Fruit fly (Drosophila melanogaster): ENCODE results near the gene CG17806.
"Not testable (repeated sequence)": the region's sequence is repeated elsewhere in the genome, so short reads cannot be mapped to it uniquely, and the experiment has no call there.

Gene CG17806

dm6 chr3R:17763088-17763487 is 40.0 kb downstream of the CG17806 start, which contains the start of gene TyrR:
TSS of gene TyrR (minus strand) at chr3R:17763188.
- TF ChIP-seq CG17801 (GFP tag; optimal IDR thresholded peaks at IDR 0.05; ENCODE audit: partially characterized antibody) = not testable (repeated sequence)

dm6 chr3R:17762261-17762660 is 40.8 kb downstream of the CG17806 start:
- no peak for TF ChIP-seq CG17801 (GFP tag; optimal IDR thresholded peaks at IDR 0.05; ENCODE audit: partially characterized antibody)

- TF ChIP-seq CG17801 (GFP tag; optimal IDR thresholded peaks at IDR 0.05; ENCODE audit: partially characterized antibody) = no peak
Observed at dm6 chr3R:17759773-17760476, 43.1 kb downstream of the CG17806 start.

dm6 chr3R:17758905-17759304 is 44.2 kb downstream of the CG17806 start:
- TF ChIP-seq CG17801 (GFP tag; optimal IDR thresholded peaks at IDR 0.05; ENCODE audit: partially characterized antibody) = no peak

Measured in ovary, adult (tissue).